Worm (Caenorhabditis elegans): ENCODE measurements around the gene T02B11.4.
A peak's percentile ranks its signal among the peaks of the same experiment; 100 is the strongest.
"Not testable (repeated sequence)": the region's sequence is repeated elsewhere in the genome, so short reads cannot be mapped to it uniquely, and the experiment has no call there.

T02B11.4 gene

DNA sequence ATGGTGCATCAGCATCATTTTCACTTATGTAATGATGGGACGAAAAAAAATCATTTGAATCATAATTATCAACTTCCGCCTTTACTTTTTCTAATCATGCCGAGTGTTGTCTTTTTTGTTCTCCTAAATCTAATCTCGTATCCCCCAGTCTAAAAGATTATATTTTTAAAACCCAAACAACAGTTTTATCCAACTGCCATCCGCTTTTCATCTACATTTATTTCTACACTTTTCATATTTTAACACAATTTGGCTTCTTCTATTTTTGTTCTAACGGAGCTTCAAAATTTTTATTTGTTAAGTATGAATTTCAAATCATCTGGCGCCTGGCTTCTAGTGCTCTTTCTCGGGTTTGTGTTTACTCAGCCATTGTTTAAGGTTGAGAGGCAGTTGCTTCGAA lies 18.7 kb downstream of the T02B11.4 start, which contains the start of gene K09C6.3:
K09C6.3 (plus strand) TSS at position 301 of the 400 bp plus-strand sequence.
- TF ChIP-seq lin-15B (tag; optimal IDR thresholded peaks at IDR 0.05): no peak

ce11 chrV:849512-849911 lies 21.4 kb downstream of the T02B11.4 start, which contains the start of gene srbc-12:
srbc-12 (plus strand) TSS chrV:849812.
- TF ChIP-seq Y105C5A.15 (GFP tag; IDR thresholded peaks at IDR 0.05): no peak
- no peak for TF ChIP-seq duxl-1 (tag; optimal IDR thresholded peaks at IDR 0.05; ENCODE audit: poor library complexity)
- no peak for TF ChIP-seq F37D6.2 (tag; optimal IDR thresholded peaks at IDR 0.05)

- TF ChIP-seq dmd-8 (GFP tag; IDR thresholded peaks at IDR 0.05): no peak
- TF ChIP-seq nhr-48 (tag; optimal IDR thresholded peaks at IDR 0.05): no peak
- no peak for TF ChIP-seq lin-38 (GFP tag; IDR thresholded peaks at IDR 0.05)
Measured at ce11 chrV:849042-849441, 21.9 kb downstream of the T02B11.4 start.

DNA sequence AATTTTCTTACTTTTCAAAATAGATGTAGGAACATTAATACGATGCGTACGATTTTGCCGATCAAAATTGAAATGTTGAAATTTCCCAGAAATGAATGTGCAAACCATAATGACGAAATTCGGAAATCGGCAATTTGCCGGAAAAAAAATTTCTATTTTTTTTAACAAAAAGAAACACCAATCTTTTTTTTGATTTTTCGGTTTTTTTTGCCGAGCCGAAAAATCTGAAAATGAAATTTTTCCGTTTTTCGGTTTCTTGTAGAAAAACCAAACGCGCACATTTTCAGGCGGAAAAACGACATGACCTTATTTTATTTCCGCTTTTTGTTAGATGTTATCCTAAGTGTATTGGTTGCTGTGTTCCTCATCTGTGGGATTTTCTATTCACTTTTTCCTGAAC lies 23.4 kb downstream of the T02B11.4 start, which contains the start of gene srbc-13:
srbc-13 (plus strand) TSS at position 301 of the 400 bp plus-strand sequence.
- TF ChIP-seq jun-1 (tag; optimal IDR thresholded peaks at IDR 0.05) (no peak), mep-1 (tag; optimal IDR thresholded peaks at IDR 0.05) (no peak), unc-62 (GFP tag; optimal IDR thresholded peaks at IDR 0.05 in 1 of 2) (no peak), unc-62 (tag; optimal IDR thresholded peaks at IDR 0.05) (no peak), T26A8.4 (GFP tag; IDR thresholded peaks at IDR 0.05) (no peak), Y105C5A.15 (GFP tag; IDR thresholded peaks at IDR 0.05) (no peak), D1046.2 (GFP tag; IDR thresholded peaks at IDR 0.05) (no peak), pqm-1 (tag; optimal IDR thresholded peaks at IDR 0.05) (no peak), ZK546.5 (tag; optimal IDR thresholded peaks at IDR 0.05) (no peak), snpc-4 (tag; optimal IDR thresholded peaks at IDR 0.05) (no peak), fkh-10 (GFP tag; optimal IDR thresholded peaks at IDR 0.05) (no peak), fos-1 (tag; optimal IDR thresholded peaks at IDR 0.05) (no peak), egl-27 (tag; optimal IDR thresholded peaks at IDR 0.05) (no peak), ama-1 (optimal IDR thresholded peaks at IDR 0.05) (no peak), attf-4 (tag; optimal IDR thresholded peaks at IDR 0.05) (no peak), nhr-41 (GFP tag; IDR thresholded peaks at IDR 0.05) (no peak), sdz-12 (GFP tag; optimal IDR thresholded peaks at IDR 0.05) (no peak), nhr-48 (tag; optimal IDR thresholded peaks at IDR 0.05) (no peak), ctbp-1 (GFP tag; IDR thresholded peaks at IDR 0.05) (no peak)

ce11 chrV:843118-843517 lies 27.8 kb downstream of the T02B11.4 start, which contains the start of gene K09C6.8:
K09C6.8 (minus strand) TSS chrV:843218.
- not testable (repeated sequence) for TF ChIP-seq dmd-6 (GFP tag; IDR thresholded peaks at IDR 0.05); nhr-111 (GFP tag; optimal IDR thresholded peaks at IDR 0.05); aha-1 (tag)

ce11 chrV:842611-843010 lies 28.3 kb downstream of the T02B11.4 start:
- TF ChIP-seq zip-11 (GFP tag; IDR thresholded peaks at IDR 0.05) (no peak), tra-1 (GFP tag; IDR thresholded peaks at IDR 0.05) (no peak), set-16 (GFP tag; IDR thresholded peaks at IDR 0.05) (peak; percentile 99), egl-43 (GFP tag; IDR thresholded peaks at IDR 0.05) (peak; percentile 62; the same call in 1 of the 2 replicates), pha-4 (GFP tag; IDR thresholded peaks at IDR 0.05) (peak; percentile 83; the same call in 1 of the 2 replicates), pha-4 (tag; optimal IDR thresholded peaks at IDR 0.05) (no peak), F10B5.3 (tag; optimal IDR thresholded peaks at IDR 0.05) (no peak), gei-8 (GFP tag; optimal IDR thresholded peaks at IDR 0.05) (no peak), hlh-11 (tag; optimal IDR thresholded peaks at IDR 0.05) (no peak)

Measured in whole organism, L4 larva.